Fruit fly (Drosophila melanogaster) whole organism, embryonic: ENCODE results near the gene Rlb1.

ENCODE experiments used
- Abd-B ChIP-seq: fragments of 200-800 bp; sonication (Bioruptor generic); optimal IDR thresholded peaks from 2 replicates; lab custom pipeline; 2018; ENCODE audit warnings: missing biosample characterization, mild to moderate bottlenecking, missing genetic modification characterization, moderate library complexity
- Ada2b ChIP-seq: fragments of 200-800 bp; sonication (Bioruptor generic); IDR thresholded peaks from 2 replicates; pipeline ENCODE4 v1.3.6; 2022; ENCODE audit warnings: missing biosample characterization, missing genetic modification characterization
- B-H2 ChIP-seq: fragments of 200-800 bp; sonication (Bioruptor generic); optimal IDR thresholded peaks from 2 replicates; lab custom pipeline; 2018; ENCODE audit warnings: missing biosample characterization, mild to moderate bottlenecking, missing genetic modification characterization
- BEAF-32 ChIP-seq: fragments of 200-800 bp; sonication (Bioruptor generic); optimal IDR thresholded peaks from 3 replicates; lab custom pipeline; 2017; ENCODE audit warnings: missing biosample characterization, missing genetic modification characterization, mild to moderate bottlenecking, moderate library complexity, missing genetic modification reagents
- CG11504 ChIP-seq: fragments of 200-800 bp; sonication (Bioruptor generic); optimal IDR thresholded peaks from 3 replicates; lab custom pipeline; 2019; ENCODE audit warnings: missing biosample characterization, mild to moderate bottlenecking, missing genetic modification characterization, moderate library complexity
- CG11695 ChIP-seq: fragments of 200-800 bp; sonication (Bioruptor generic); IDR thresholded peaks from 3 replicates; pipeline ENCODE4 v1.3.6; 2022; ENCODE audit warnings: missing biosample characterization, missing genetic modification characterization
- CG12104 ChIP-seq: fragments of 200-800 bp; sonication (Bioruptor generic); optimal IDR thresholded peaks from 3 replicates; lab custom pipeline; 2016; ENCODE audit warnings: missing biosample characterization, missing genetic modification characterization
- CG14050 ChIP-seq: fragments of 200-800 bp; sonication (Bioruptor generic); IDR thresholded peaks from 3 replicates; pipeline ENCODE4 v1.3.6; 2022; ENCODE audit warnings: missing biosample characterization, missing genetic modification characterization
- CG1602 ChIP-seq: fragments of 200-800 bp; sonication (Bioruptor generic); optimal IDR thresholded peaks from 3 replicates; lab custom pipeline; 2016; ENCODE audit warnings: missing biosample characterization, missing genetic modification characterization
- CG17568 ChIP-seq: fragments of 200-800 bp; sonication (Bioruptor generic); optimal IDR thresholded peaks from 2 replicates; lab custom pipeline; 2018; ENCODE audit warnings: missing biosample characterization, mild to moderate bottlenecking, missing genetic modification characterization, moderate library complexity
- CG2120 ChIP-seq: fragments of 200-800 bp; sonication (Bioruptor generic); optimal IDR thresholded peaks from 3 replicates; lab custom pipeline; 2016; ENCODE audit warnings: missing biosample characterization, missing genetic modification characterization
- CG2202 ChIP-seq: fragments of 200-800 bp; sonication (Bioruptor generic); optimal IDR thresholded peaks from 2 replicates; lab custom pipeline; 2018; ENCODE audit warnings: missing biosample characterization, mild to moderate bottlenecking, missing genetic modification characterization
- CG31388 ChIP-seq: fragments of 200-800 bp; sonication (Bioruptor generic); optimal IDR thresholded peaks from 2 replicates; lab custom pipeline; 2016; ENCODE audit warnings: missing biosample characterization, missing genetic modification characterization
- CG32767 ChIP-seq: fragments of 200-800 bp; sonication (Bioruptor generic); IDR thresholded peaks from 2 replicates; pipeline ENCODE4 v1.3.6; 2022; ENCODE audit warnings: missing biosample characterization, missing genetic modification characterization
- CG3281 ChIP-seq: fragments of 200-800 bp; sonication (Bioruptor generic); optimal IDR thresholded peaks from 3 replicates; lab custom pipeline; 2017; ENCODE audit warnings: missing biosample characterization, mild to moderate bottlenecking, missing genetic modification characterization
- CG34224 ChIP-seq: fragments of 200-800 bp; sonication (Bioruptor generic); IDR thresholded peaks from 3 replicates; pipeline ENCODE4 v1.3.6; 2022; ENCODE audit warnings: missing biosample characterization, missing genetic modification characterization; ENCODE audit not compliant: partially characterized antibody
- CG42726 ChIP-seq: fragments of 200-800 bp; sonication (Bioruptor generic); IDR thresholded peaks from 2 replicates; pipeline ENCODE4 v1.3.6; 2022; ENCODE audit warnings: missing biosample characterization, missing genetic modification characterization; ENCODE audit not compliant: partially characterized antibody
- CG4854 ChIP-seq: fragments of 200-800 bp; sonication (Bioruptor generic); optimal IDR thresholded peaks from 2 replicates; lab custom pipeline; 2016; ENCODE audit warnings: missing biosample characterization, missing genetic modification characterization, inconsistent platforms
- CG5953 ChIP-seq: fragments of 200-800 bp; sonication (Bioruptor generic); IDR thresholded peaks from 2 replicates; pipeline ENCODE4 v1.3.6; 2022; ENCODE audit warnings: missing biosample characterization, missing genetic modification characterization
- CG7987 ChIP-seq: fragments of 200-800 bp; sonication (Bioruptor generic); optimal IDR thresholded peaks from 2 replicates; lab custom pipeline; 2018; ENCODE audit warnings: missing biosample characterization, mild to moderate bottlenecking, missing genetic modification characterization, moderate library complexity
- CG9437 ChIP-seq: fragments of 200-800 bp; sonication (Bioruptor generic); optimal IDR thresholded peaks from 2 replicates; lab custom pipeline; 2018; ENCODE audit warnings: missing biosample characterization, mild to moderate bottlenecking, missing genetic modification characterization
- Camta ChIP-seq: fragments of 200-800 bp; sonication (Bioruptor generic); optimal IDR thresholded peaks from 2 replicates; lab custom pipeline; 2016; ENCODE audit warnings: missing biosample characterization, missing genetic modification characterization
- CrebB ChIP-seq: fragments of 200-800 bp; sonication (Bioruptor generic); optimal IDR thresholded peaks from 3 replicates; lab custom pipeline; 2018; ENCODE audit warnings: missing biosample characterization, mild to moderate bottlenecking, missing genetic modification characterization
- Ets65A ChIP-seq: fragments of 200-800 bp; sonication (Bioruptor generic); peaks from one replicate; lab custom pipeline; 2016; ENCODE audit warnings: missing biosample characterization, missing genetic modification characterization
- Hmr ChIP-seq: fragments of 200-800 bp; sonication (Bioruptor generic); optimal IDR thresholded peaks from 3 replicates; lab custom pipeline; 2017; ENCODE audit warnings: mild to moderate bottlenecking, missing biosample characterization, missing genetic modification reagents, missing genetic modification characterization
- Hr3 ChIP-seq: fragments of 200-800 bp; sonication (Bioruptor generic); optimal IDR thresholded peaks from 3 replicates; lab custom pipeline; 2016; ENCODE audit warnings: missing biosample characterization, missing genetic modification characterization
- Neu2 ChIP-seq: fragments of 200-800 bp; sonication (Bioruptor generic); optimal IDR thresholded peaks from 3 replicates; lab custom pipeline; 2016; ENCODE audit warnings: missing biosample characterization, missing genetic modification characterization, borderline replicate concordance
- Nf-YB ChIP-seq: fragments of 200-800 bp; sonication (Bioruptor generic); optimal IDR thresholded peaks from 3 replicates; lab custom pipeline; 2019; ENCODE audit warnings: missing biosample characterization, mild to moderate bottlenecking, missing genetic modification characterization, moderate library complexity
- Oli ChIP-seq: fragments of 200-800 bp; sonication (Bioruptor generic); optimal IDR thresholded peaks from 2 replicates; lab custom pipeline; 2018; ENCODE audit warnings: missing biosample characterization, mild to moderate bottlenecking, missing genetic modification characterization, moderate library complexity
- TFAM ChIP-seq: fragments of 200-800 bp; sonication (Bioruptor generic); optimal IDR thresholded peaks from 2 replicates; lab custom pipeline; 2017; ENCODE audit warnings: missing biosample characterization, missing genetic modification characterization, inconsistent platforms
- Trl ChIP-seq, 3 experiments: fragments of >200 bp in 2 of 3; fragments of 200-800 bp in 1 of 3; sonication (Bioruptor generic) in 1 of 3; optimal IDR thresholded peaks; 2 replicates in 1 of 3; 3 replicates in 2 of 3; lab custom pipeline; 2016 to 2017; ENCODE audit warnings: missing biosample characterization in 1 of 3, missing genetic modification characterization in 1 of 3
- cg ChIP-seq: fragments of 200-800 bp; sonication (Bioruptor generic); optimal IDR thresholded peaks from 3 replicates; lab custom pipeline; 2019; ENCODE audit warnings: missing biosample characterization, mild to moderate bottlenecking, missing genetic modification characterization, moderate library complexity
- corto ChIP-seq: fragments of 200-800 bp; sonication (Bioruptor generic); optimal IDR thresholded peaks from 2 replicates; lab custom pipeline; 2016; ENCODE audit warnings: missing biosample characterization, mild to moderate bottlenecking, missing genetic modification characterization, moderate library complexity
- croc ChIP-seq: fragments of 200-800 bp; sonication (Bioruptor generic); conservative IDR thresholded peaks from 3 replicates; pipeline ENCODE4 v1.3.6; 2022; ENCODE audit warnings: missing biosample characterization, missing genetic modification characterization
- danr ChIP-seq: fragments of 200-800 bp; sonication (Bioruptor generic); IDR thresholded peaks from 2 replicates; pipeline ENCODE4 v1.3.6; 2022; ENCODE audit warnings: missing biosample characterization, missing genetic modification characterization
- dm ChIP-seq: fragments of 200-800 bp; sonication (Bioruptor generic); optimal IDR thresholded peaks from 3 replicates; lab custom pipeline; 2016; ENCODE audit warnings: missing biosample characterization, missing genetic modification characterization
- dysf ChIP-seq: fragments of 200-800 bp; sonication (Bioruptor generic); IDR thresholded peaks from 3 replicates; pipeline ENCODE4 v1.3.6; 2022; ENCODE audit warnings: missing biosample characterization, missing genetic modification characterization
- mam ChIP-seq: fragments of 200-800 bp; sonication (Bioruptor generic); optimal IDR thresholded peaks from 3 replicates; lab custom pipeline; 2016; ENCODE audit warnings: missing biosample characterization, missing genetic modification characterization
- p53 ChIP-seq: fragments of 200-800 bp; sonication (Bioruptor generic); optimal IDR thresholded peaks from 2 replicates; lab custom pipeline; 2016; ENCODE audit warnings: missing biosample characterization, missing genetic modification characterization
- ranshi ChIP-seq: fragments of 200-800 bp; sonication (Bioruptor generic); IDR thresholded peaks from 2 replicates; pipeline ENCODE4 v1.3.6; 2022; ENCODE audit warnings: missing biosample characterization, missing genetic modification characterization
- shn ChIP-seq: fragments of 200-800 bp; sonication (Bioruptor generic); optimal IDR thresholded peaks from 3 replicates; lab custom pipeline; 2016; ENCODE audit warnings: missing biosample characterization, missing genetic modification characterization
- sima ChIP-seq: fragments of 200-800 bp; sonication (Bioruptor generic); optimal IDR thresholded peaks from 2 replicates; lab custom pipeline; 2016; ENCODE audit warnings: missing biosample characterization, missing genetic modification characterization
- tin ChIP-seq: fragments of 200-800 bp; sonication (Bioruptor generic); optimal IDR thresholded peaks from 3 replicates; lab custom pipeline; 2016; ENCODE audit warnings: missing biosample characterization, missing genetic modification characterization
- yki ChIP-seq: fragments of >200 bp; optimal IDR thresholded peaks from 3 replicates; lab custom pipeline; 2018
- zfh2 ChIP-seq: fragments of 200-800 bp; sonication (Bioruptor generic); optimal IDR thresholded peaks from 2 replicates; lab custom pipeline; 2016; ENCODE audit warnings: missing biosample characterization, missing genetic modification characterization

The Rlb1 gene

DNA sequence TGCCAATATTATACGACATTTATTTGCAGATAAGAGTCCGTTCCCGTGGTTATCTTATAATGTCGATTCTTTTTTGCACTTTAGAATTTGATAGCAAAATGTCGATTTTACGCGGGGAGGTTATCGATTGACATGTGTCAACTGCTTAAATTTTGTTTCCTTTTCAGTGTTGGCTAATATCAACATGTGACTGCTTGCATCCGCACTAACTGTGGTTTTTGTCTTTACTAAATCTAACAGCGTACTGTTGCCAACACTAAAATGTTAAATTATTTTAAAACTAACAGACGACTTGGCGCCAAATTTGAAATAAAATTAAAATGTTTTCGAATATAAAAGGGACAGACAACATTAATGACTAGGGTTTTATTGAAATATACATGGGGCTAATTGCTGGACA lies 16.4 kb upstream of the Rlb1 start (continued):
- TF ChIP-seq Ada2b (GFP tag; lab: Robert Waterston, UW) (no peak), CG11695 (GFP tag; lab: Robert Waterston, UW) (no peak), CG12104 (GFP tag; lab: Kevin White, UChicago) (no peak), CG32767 (GFP tag; lab: Robert Waterston, UW) (no peak), ranshi (GFP tag; lab: Robert Waterston, UW) (no peak; the same call in 1 of the 2 replicates), CG14050 (GFP tag; lab: Robert Waterston, UW) (no peak), CG42726 (peak; percentile 71), Camta (GFP tag; lab: Kevin White, UChicago) (peak; percentile 77), BEAF-32 (GFP tag; lab: Kevin White, UChicago) (peak; percentile 58), croc (GFP tag; lab: Robert Waterston, UW) (peak; percentile 30; the same call in 1 of the 3 replicates), shn (GFP tag; lab: Kevin White, UChicago) (peak; percentile 68), Trl (optimal IDR thresholded peaks at IDR 0.05; lab: Kevin White, UChicago) (no peak), Trl (GFP tag; optimal IDR thresholded peaks at IDR 0.05; lab: Kevin White, UChicago) (peak; percentile 92), Oli (tag; lab: Kevin White, UChicago) (peak; percentile 15), yki (lab: Kevin White, UChicago) (no peak), Nf-YB (GFP tag; lab: Kevin White, UChicago) (peak; percentile 30), CG2120 (GFP tag; lab: Kevin White, UChicago) (peak; percentile 94), B-H2 (peak; percentile 95), TFAM (no peak), CG34224 (peak; percentile 36; the same call in 1 of the 3 replicates), CG11504 (tag; lab: Kevin White, UChicago) (peak; percentile 62), dysf (GFP tag; lab: Robert Waterston, UW) (peak; percentile 70; the same call in 2 of the 3 replicates), mam (peak; percentile 88), zfh2 (GFP tag; lab: Kevin White, UChicago) (peak; percentile 91), Hmr (GFP tag; lab: Kevin White, UChicago) (peak; percentile 94), CG5953 (no peak), danr (GFP tag; lab: Robert Waterston, UW) (0 out of 2 replicates have a peak, but pooled peaks have one; percentile 30), tin (GFP tag; lab: Kevin White, UChicago) (peak; percentile 54), Ets65A (GFP tag; lab: Kevin White, UChicago) (peak; percentile 100), cg (GFP tag; lab: Kevin White, UChicago) (no peak), CG17568 (peak; percentile 24), CG2202 (tag; lab: Kevin White, UChicago) (no peak), corto (GFP tag; lab: Kevin White, UChicago) (no peak), CG4854 (GFP tag; lab: Kevin White, UChicago) (peak; percentile 89), Neu2 (GFP tag; lab: Kevin White, UChicago) (peak; percentile 39), p53 (GFP tag; lab: Kevin White, UChicago) (peak; percentile 87), dm (peak; percentile 75), Hr3 (GFP tag; lab: Kevin White, UChicago) (peak; percentile 68), Abd-B (GFP tag; lab: Kevin White, UChicago) (peak; percentile 62), CG9437 (GFP tag; lab: Kevin White, UChicago) (no peak), CG31388 (GFP tag; lab: Kevin White, UChicago) (no peak), CrebB (tag; lab: Kevin White, UChicago) (peak; percentile 44), CG3281 (GFP tag; lab: Kevin White, UChicago) (peak; percentile 13), CG1602 (peak; percentile 58), sima (GFP tag; lab: Kevin White, UChicago) (peak; percentile 64), CG7987 (GFP tag; lab: Kevin White, UChicago) (peak; percentile 59)
